Worm (Caenorhabditis elegans): ENCODE measurements around the gene lido-18.

lido-18 gene

ce11 chrIII:7661978-7662377 lies at the start of gene lido-18:
Gene lido-18 (plus strand): TSS chrIII:7662278.
- TF ChIP-seq ham-2 (GFP tag; optimal IDR thresholded peaks at IDR 0.05), result no peak
- no peak for TF ChIP-seq zip-8 (tag; optimal IDR thresholded peaks at IDR 0.05)
- TF ChIP-seq nhr-28 (tag; optimal IDR thresholded peaks at IDR 0.05), result no peak
- TF ChIP-seq elt-3 (tag; optimal IDR thresholded peaks at IDR 0.05), result no peak
- TF ChIP-seq ces-1 (GFP tag; optimal IDR thresholded peaks at IDR 0.05), result no peak
- no peak for TF ChIP-seq nhr-12 (tag; optimal IDR thresholded peaks at IDR 0.05)
- TF ChIP-seq unc-62 (GFP tag; optimal IDR thresholded peaks at IDR 0.05), result no peak
- TF ChIP-seq ceh-43 (GFP tag; optimal IDR thresholded peaks at IDR 0.05), result no peak
- no peak for TF ChIP-seq ztf-11 (tag; optimal IDR thresholded peaks at IDR 0.05)
- TF ChIP-seq sptf-1 (tag; optimal IDR thresholded peaks at IDR 0.05), result no peak
- no peak for TF ChIP-seq mls-2 (tag; optimal IDR thresholded peaks at IDR 0.05)
- TF ChIP-seq flh-1 (GFP tag; optimal IDR thresholded peaks at IDR 0.05), result no peak
- TF ChIP-seq nhr-76 (tag; optimal IDR thresholded peaks at IDR 0.05), result no peak
- no peak for TF ChIP-seq nhr-237 (tag; optimal IDR thresholded peaks at IDR 0.05)

ce11 chrIII:7614530-7614929 lies 47.5 kb upstream of the lido-18 start, which contains the start of gene T04A6.2:
Gene T04A6.2 (plus strand): TSS chrIII:7614830.
- TF ChIP-seq unc-120 (tag; optimal IDR thresholded peaks at IDR 0.05; ENCODE audit: poor library complexity, severe bottlenecking) (no peak), nhr-2 (tag; optimal IDR thresholded peaks at IDR 0.05) (no peak), mep-1 (tag; optimal IDR thresholded peaks at IDR 0.05) (no peak), nhr-76 (tag; optimal IDR thresholded peaks at IDR 0.05) (no peak), unc-62 (GFP tag; optimal IDR thresholded peaks at IDR 0.05) (no peak), elt-3 (tag; optimal IDR thresholded peaks at IDR 0.05) (no peak), unc-39 (tag; optimal IDR thresholded peaks at IDR 0.05) (no peak), mab-5 (tag; optimal IDR thresholded peaks at IDR 0.05) (no peak), snpc-4 (tag; optimal IDR thresholded peaks at IDR 0.05) (no peak), zip-8 (tag; optimal IDR thresholded peaks at IDR 0.05) (no peak), nhr-237 (tag; optimal IDR thresholded peaks at IDR 0.05) (no peak), sptf-1 (tag; optimal IDR thresholded peaks at IDR 0.05) (no peak), pha-4 (tag; optimal IDR thresholded peaks at IDR 0.05) (no peak), ceh-39 (tag; optimal IDR thresholded peaks at IDR 0.05) (no peak)

ce11 chrIII:7616228-7616627 lies 45.9 kb upstream of the lido-18 start, which contains the start of gene T04A6.1:
Gene T04A6.1 (plus strand): TSS chrIII:7616528.
- TF ChIP-seq lsy-2 (tag; optimal IDR thresholded peaks at IDR 0.05), result no peak

ce11 chrIII:7618294-7618693 lies 43.8 kb upstream of the lido-18 start:
- TF ChIP-seq ceh-39 (tag; optimal IDR thresholded peaks at IDR 0.05), result no peak
- no peak for TF ChIP-seq ztf-11 (tag; optimal IDR thresholded peaks at IDR 0.05)
- no peak for TF ChIP-seq unc-39 (tag; optimal IDR thresholded peaks at IDR 0.05)
- no peak for TF ChIP-seq ceh-43 (GFP tag; optimal IDR thresholded peaks at IDR 0.05)
- TF ChIP-seq mep-1 (tag; optimal IDR thresholded peaks at IDR 0.05), result no peak
- TF ChIP-seq elt-1 (tag; optimal IDR thresholded peaks at IDR 0.05; ENCODE audit: borderline replicate concordance, insufficient read depth), result no peak
- no peak for TF ChIP-seq lsy-2 (tag; optimal IDR thresholded peaks at IDR 0.05)
- TF ChIP-seq nhr-76 (tag; optimal IDR thresholded peaks at IDR 0.05), result no peak

- TF ChIP-seq sptf-1 (tag; optimal IDR thresholded peaks at IDR 0.05), result no peak
- no peak for TF ChIP-seq mab-5 (tag; optimal IDR thresholded peaks at IDR 0.05)
- TF ChIP-seq ceh-83 (GFP tag; optimal IDR thresholded peaks at IDR 0.05), result no peak
- no peak for TF ChIP-seq elt-3 (tag; optimal IDR thresholded peaks at IDR 0.05)
- TF ChIP-seq drap-1 (GFP tag; optimal IDR thresholded peaks at IDR 0.05), result no peak
- no peak for TF ChIP-seq hlh-1 (tag; optimal IDR thresholded peaks at IDR 0.05)
- TF ChIP-seq ces-1 (GFP tag; optimal IDR thresholded peaks at IDR 0.05), result no peak
- no peak for TF ChIP-seq tbx-8 (GFP tag; optimal IDR thresholded peaks at IDR 0.05)
- TF ChIP-seq lin-13 (tag; optimal IDR thresholded peaks at IDR 0.05), result no peak
- TF ChIP-seq elt-1 (tag; optimal IDR thresholded peaks at IDR 0.05; ENCODE audit: borderline replicate concordance, insufficient read depth), result no peak
- TF ChIP-seq nhr-12 (tag; optimal IDR thresholded peaks at IDR 0.05), result no peak
- TF ChIP-seq mep-1 (tag; optimal IDR thresholded peaks at IDR 0.05), result no peak
Observed at ce11 chrIII:7619846-7620245, 42.2 kb upstream of the lido-18 start.

ce11 chrIII:7621355-7621754 lies 40.7 kb upstream of the lido-18 start:
- TF ChIP-seq hlh-1 (tag; optimal IDR thresholded peaks at IDR 0.05) (no peak), mep-1 (tag; optimal IDR thresholded peaks at IDR 0.05) (no peak), unc-62 (GFP tag; optimal IDR thresholded peaks at IDR 0.05) (peak; percentile 29), nhr-237 (tag; optimal IDR thresholded peaks at IDR 0.05) (no peak), elt-1 (tag; optimal IDR thresholded peaks at IDR 0.05; ENCODE audit: borderline replicate concordance, insufficient read depth) (peak; percentile 31), ceh-43 (GFP tag; optimal IDR thresholded peaks at IDR 0.05) (no peak), lin-32 (GFP tag; optimal IDR thresholded peaks at IDR 0.05) (no peak), nhr-76 (tag; optimal IDR thresholded peaks at IDR 0.05) (no peak), ces-1 (GFP tag; optimal IDR thresholded peaks at IDR 0.05) (no peak), M03D4.4 (tag; optimal IDR thresholded peaks at IDR 0.05) (no peak), unc-120 (tag; optimal IDR thresholded peaks at IDR 0.05; ENCODE audit: poor library complexity, severe bottlenecking) (no peak), nhr-2 (tag; optimal IDR thresholded peaks at IDR 0.05) (peak; percentile 75), cnd-1 (tag; optimal IDR thresholded peaks at IDR 0.05) (no peak)

Measured in whole organism, mixed stage, embryonic.